Fruit fly (Drosophila melanogaster) whole organism, prepupa: ENCODE measurements around the gene CG32192.

Experiments used
- CG10631 ChIP-seq: fragments of 200-800 bp; sonication (Bioruptor generic); optimal IDR thresholded peaks from 2 replicates; lab custom pipeline; 2016; ENCODE audit warnings: missing biosample characterization, missing genetic modification characterization
- CG10669 ChIP-seq: fragments of 200-800 bp; sonication (Bioruptor generic); optimal IDR thresholded peaks from 3 replicates; lab custom pipeline; 2018; ENCODE audit warnings: missing biosample characterization, mild to moderate bottlenecking, missing genetic modification characterization, moderate library complexity
- CG11294 ChIP-seq: fragments of 200-800 bp; sonication (Bioruptor generic); IDR thresholded peaks from 2 replicates; pipeline ENCODE4 v1.3.6; 2022; ENCODE audit warnings: missing biosample characterization, missing genetic modification characterization
- CG15336 ChIP-seq: fragments of 200-800 bp; sonication (Bioruptor generic); IDR thresholded peaks from 2 replicates; pipeline ENCODE4 v1.3.6; 2022; ENCODE audit warnings: missing biosample characterization, missing genetic modification characterization
- CG1621 ChIP-seq: fragments of 200-800 bp; sonication (Bioruptor generic); optimal IDR thresholded peaks from 3 replicates; lab custom pipeline; 2018; ENCODE audit warnings: missing biosample characterization, mild to moderate bottlenecking, missing genetic modification characterization
- CG3032 ChIP-seq: fragments of 200-800 bp; optimal IDR thresholded peaks from 2 replicates; lab custom pipeline; 2019; ENCODE audit warnings: missing biosample characterization, mild to moderate bottlenecking, missing genetic modification characterization, moderate library complexity
- CG31627 ChIP-seq: fragments of 200-800 bp; sonication (Bioruptor generic); optimal IDR thresholded peaks from 3 replicates; lab custom pipeline; 2016; ENCODE audit warnings: missing biosample characterization, missing genetic modification characterization
- CG32006 ChIP-seq: fragments of 200-800 bp; sonication (Bioruptor generic); optimal IDR thresholded peaks from 3 replicates; lab custom pipeline; 2017; ENCODE audit warnings: missing biosample characterization, mild to moderate bottlenecking, missing genetic modification characterization
- CG34406 ChIP-seq: fragments of 200-800 bp; sonication (Bioruptor generic); optimal IDR thresholded peaks from 3 replicates; lab custom pipeline; 2016; ENCODE audit warnings: missing biosample characterization, missing genetic modification characterization
- CG3919 ChIP-seq: fragments of 200-800 bp; sonication (Bioruptor generic); optimal IDR thresholded peaks from 3 replicates; lab custom pipeline; 2016; ENCODE audit warnings: missing biosample characterization, missing genetic modification characterization
- CG4318 ChIP-seq: fragments of 200-800 bp; sonication (Bioruptor generic); optimal IDR thresholded peaks from 3 replicates; lab custom pipeline; 2017; ENCODE audit warnings: missing biosample characterization, mild to moderate bottlenecking, missing genetic modification characterization
- CG6276 ChIP-seq: fragments of 200-800 bp; sonication (Bioruptor generic); optimal IDR thresholded peaks from 2 replicates; lab custom pipeline; 2017; ENCODE audit warnings: missing biosample characterization, mild to moderate bottlenecking, missing genetic modification characterization
- CG6808 ChIP-seq: fragments of 200-800 bp; sonication (Bioruptor generic); optimal IDR thresholded peaks from 3 replicates; lab custom pipeline; 2017; ENCODE audit warnings: missing biosample characterization, missing genetic modification characterization, mild to moderate bottlenecking, moderate library complexity, missing genetic modification reagents
- CG6854 ChIP-seq: fragments of 200-800 bp; sonication (Bioruptor generic); optimal IDR thresholded peaks from 2 replicates; lab custom pipeline; 2017; ENCODE audit warnings: missing biosample characterization, mild to moderate bottlenecking, missing genetic modification characterization
- CG7368 ChIP-seq: fragments of 200-800 bp; sonication (Bioruptor generic); optimal IDR thresholded peaks from 3 replicates; lab custom pipeline; 2016; ENCODE audit warnings: missing biosample characterization, missing genetic modification characterization
- CG8119 ChIP-seq: fragments of 200-800 bp; sonication (Bioruptor generic); IDR thresholded peaks from 3 replicates; pipeline ENCODE4 v1.3.6; 2022; ENCODE audit warnings: missing biosample characterization, missing genetic modification characterization
- CG8319 ChIP-seq: fragments of 200-800 bp; sonication (Bioruptor generic); optimal IDR thresholded peaks from 3 replicates; lab custom pipeline; 2016; ENCODE audit warnings: missing biosample characterization, missing genetic modification characterization
- CG9139 ChIP-seq: fragments of 200-800 bp; sonication (Bioruptor generic); optimal IDR thresholded peaks from 3 replicates; lab custom pipeline; 2017; ENCODE audit warnings: missing biosample characterization, mild to moderate bottlenecking, missing genetic modification characterization
- Eip78C ChIP-seq: fragments of 200-800 bp; sonication (Bioruptor generic); peaks from one replicate; lab custom pipeline; 2016; ENCODE audit warnings: missing biosample characterization, missing genetic modification characterization
- Ets21C ChIP-seq: fragments of 200-800 bp; sonication (Bioruptor generic); optimal IDR thresholded peaks from 3 replicates; lab custom pipeline; 2016; ENCODE audit warnings: missing biosample characterization, missing genetic modification characterization
- Ets96B ChIP-seq: fragments of 200-800 bp; optimal IDR thresholded peaks from 2 replicates; lab custom pipeline; 2019; ENCODE audit warnings: missing biosample characterization, mild to moderate bottlenecking, missing genetic modification characterization, moderate library complexity
- Hr39 ChIP-seq: fragments of 200-800 bp; sonication (Bioruptor generic); optimal IDR thresholded peaks from 2 replicates; lab custom pipeline; 2016; ENCODE audit warnings: missing biosample characterization, missing genetic modification characterization
- Hr4 ChIP-seq: fragments of 200-800 bp; sonication (Bioruptor generic); optimal IDR thresholded peaks from 3 replicates; lab custom pipeline; 2016; ENCODE audit warnings: missing biosample characterization, missing genetic modification characterization
- Met ChIP-seq: fragments of 200-800 bp; sonication (Bioruptor generic); optimal IDR thresholded peaks from 3 replicates; lab custom pipeline; 2016; ENCODE audit warnings: missing biosample characterization, missing genetic modification characterization
- OdsH ChIP-seq: fragments of 200-800 bp; sonication (Bioruptor generic); optimal IDR thresholded peaks from 3 replicates; lab custom pipeline; 2016; ENCODE audit warnings: missing biosample characterization, missing genetic modification characterization
- Smox ChIP-seq: fragments of 200-800 bp; sonication (Bioruptor generic); optimal IDR thresholded peaks from 3 replicates; lab custom pipeline; 2016; ENCODE audit warnings: missing biosample characterization, missing genetic modification characterization
- Sox102F ChIP-seq: fragments of 200-800 bp; sonication (Bioruptor generic); optimal IDR thresholded peaks from 2 replicates; lab custom pipeline; 2016; ENCODE audit warnings: missing biosample characterization, mild to moderate bottlenecking, missing genetic modification characterization
- Sox14 ChIP-seq: fragments of 200-800 bp; sonication (Bioruptor generic); optimal IDR thresholded peaks from 3 replicates; lab custom pipeline; 2016; ENCODE audit warnings: missing biosample characterization, missing genetic modification characterization
- acj6 ChIP-seq: fragments of 200-800 bp; sonication (Bioruptor generic); optimal IDR thresholded peaks from 3 replicates; lab custom pipeline; 2016; ENCODE audit warnings: missing biosample characterization, missing genetic modification characterization
- cyc ChIP-seq: fragments of 200-800 bp; sonication (Bioruptor generic); optimal IDR thresholded peaks from 3 replicates; lab custom pipeline; 2016; ENCODE audit warnings: missing biosample characterization, missing genetic modification characterization
- dsx ChIP-seq: fragments of 200-800 bp; optimal IDR thresholded peaks from 3 replicates; lab custom pipeline; 2019; ENCODE audit warnings: missing biosample characterization, mild to moderate bottlenecking, missing genetic modification characterization, moderate library complexity; ENCODE audit not compliant: poor library complexity, severe bottlenecking
- eg ChIP-seq: fragments of 200-800 bp; sonication (Bioruptor generic); IDR thresholded peaks from 3 replicates; pipeline ENCODE4 v1.3.6; 2022; ENCODE audit warnings: missing biosample characterization, missing genetic modification characterization
- esn ChIP-seq: fragments of 200-800 bp; sonication (Bioruptor generic); optimal IDR thresholded peaks from 2 replicates; lab custom pipeline; 2016; ENCODE audit warnings: missing biosample characterization, mild to moderate bottlenecking, missing genetic modification characterization, moderate library complexity
- fd59A ChIP-seq: fragments of 200-800 bp; sonication (Bioruptor generic); optimal IDR thresholded peaks from 2 replicates; lab custom pipeline; 2017; ENCODE audit warnings: missing biosample characterization, mild to moderate bottlenecking, missing genetic modification characterization, missing genetic modification reagents
- fd85E ChIP-seq: fragments of 200-800 bp; sonication (Bioruptor generic); optimal IDR thresholded peaks from 3 replicates; lab custom pipeline; 2016; ENCODE audit warnings: missing biosample characterization, missing genetic modification characterization
- lz ChIP-seq: fragments of 200-800 bp; sonication (Bioruptor generic); optimal IDR thresholded peaks from 3 replicates; lab custom pipeline; 2016; ENCODE audit warnings: missing biosample characterization, missing genetic modification characterization
- net ChIP-seq: fragments of 200-800 bp; sonication (Bioruptor generic); optimal IDR thresholded peaks from 3 replicates; lab custom pipeline; 2016; ENCODE audit warnings: missing biosample characterization, missing genetic modification characterization
- pdm3 ChIP-seq: fragments of 200-800 bp; sonication (Bioruptor generic); optimal IDR thresholded peaks from 3 replicates; lab custom pipeline; 2016; ENCODE audit warnings: missing biosample characterization, missing genetic modification characterization
- salr ChIP-seq, 2 experiments: fragments of 200-800 bp; sonication (Bioruptor generic); optimal IDR thresholded peaks; 3 replicates each; lab custom pipeline; 2016 to 2018; ENCODE audit warnings: missing biosample characterization in 2 of 2, missing genetic modification characterization in 2 of 2, mild to moderate bottlenecking in 1 of 2
- spab ChIP-seq: fragments of 200-800 bp; sonication (Bioruptor generic); optimal IDR thresholded peaks from 2 replicates; lab custom pipeline; 2017; ENCODE audit warnings: missing biosample characterization, mild to moderate bottlenecking, missing genetic modification characterization, missing genetic modification reagents
- ss ChIP-seq, 2 experiments: fragments of 200-800 bp; sonication (Bioruptor generic); optimal IDR thresholded peaks; 2 replicates in 1 of 2; 3 replicates in 1 of 2; lab custom pipeline; 2017 to 2018; ENCODE audit warnings: mild to moderate bottlenecking in 2 of 2, missing biosample characterization in 2 of 2, missing genetic modification characterization in 2 of 2, moderate library complexity in 1 of 2
- svp ChIP-seq: fragments of 200-800 bp; sonication (Bioruptor generic); peaks from one replicate; lab custom pipeline; 2016; ENCODE audit warnings: missing biosample characterization, missing genetic modification characterization
- topi ChIP-seq: fragments of 200-800 bp; sonication (Bioruptor generic); optimal IDR thresholded peaks from 3 replicates; lab custom pipeline; 2016; ENCODE audit warnings: missing biosample characterization, missing genetic modification characterization
- vri ChIP-seq: fragments of 200-800 bp; sonication (Bioruptor generic); optimal IDR thresholded peaks from 3 replicates; lab custom pipeline; 2016; ENCODE audit warnings: missing biosample characterization, mild to moderate bottlenecking, missing genetic modification characterization

CG32192 gene

DNA sequence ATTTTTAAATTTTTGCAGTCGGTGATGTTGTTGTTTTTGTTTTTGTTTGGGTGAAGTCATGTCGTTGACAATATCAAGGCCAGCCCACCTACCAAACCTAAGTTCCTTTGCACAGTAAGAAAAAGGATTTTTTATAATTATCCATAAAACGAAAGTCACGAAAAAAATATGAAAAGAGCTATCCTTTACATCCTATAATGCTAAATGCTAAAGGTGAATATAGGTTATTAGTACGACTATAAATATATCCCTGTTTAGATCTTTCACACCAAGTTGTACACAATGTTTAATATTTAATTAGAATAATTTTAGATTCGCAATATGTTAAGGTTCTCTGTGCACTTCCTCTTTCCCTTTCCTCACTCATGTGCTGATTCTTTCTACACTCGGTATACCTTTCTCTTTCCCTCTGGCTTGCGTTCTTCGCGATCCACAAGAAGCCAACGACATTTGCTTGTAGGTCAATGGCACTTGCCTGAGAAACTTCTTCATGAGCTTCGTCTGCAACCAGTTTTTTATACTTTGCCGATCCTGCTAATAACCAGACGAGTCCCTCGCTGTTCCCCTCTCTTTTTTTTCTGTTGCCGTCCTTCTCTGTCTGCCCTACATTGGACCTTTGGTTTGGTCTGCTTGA lies 2.5 kb upstream of the CG32192 start (continued):
- peak; percentile 90 for TF ChIP-seq CG6808 (GFP tag; lab: Kevin White, UChicago)
- peak; percentile 66 for TF ChIP-seq Met (GFP tag; lab: Kevin White, UChicago)
- peak; percentile 40 for TF ChIP-seq CG34406 (GFP tag; lab: Kevin White, UChicago)
- TF ChIP-seq CG3919, result peak; percentile 69
- TF ChIP-seq CG11294 (GFP tag; lab: Robert Waterston, UW), result no peak
- peak; percentile 93 for TF ChIP-seq CG3032 (tag; lab: Kevin White, UChicago)
- peak; percentile 50 for TF ChIP-seq CG6854 (GFP tag; lab: Kevin White, UChicago)
- TF ChIP-seq ss (GFP tag; optimal IDR thresholded peaks at IDR 0.05; lab: Kevin White, UChicago), result peak; percentile 73 to 84

dm6 chr3L:18038122-18038762 lies 1.9 kb upstream of the CG32192 start:
- peak; percentile 27 for TF ChIP-seq acj6
- peak; percentile 55 for TF ChIP-seq Sox102F (GFP tag; lab: Kevin White, UChicago)
- peak; percentile 55 for TF ChIP-seq Met (GFP tag; lab: Kevin White, UChicago)
- TF ChIP-seq CG3919, result peak; percentile 56
- TF ChIP-seq CG7368 (GFP tag; lab: Kevin White, UChicago), result peak; percentile 8
- TF ChIP-seq CG8119 (GFP tag; lab: Robert Waterston, UW), result no peak
- TF ChIP-seq esn (GFP tag; lab: Kevin White, UChicago), result peak; percentile 54
- peak; percentile 46 for TF ChIP-seq Sox14 (GFP tag; lab: Kevin White, UChicago)
- TF ChIP-seq Ets21C, result peak; percentile 16
- peak; percentile 42 for TF ChIP-seq lz (GFP tag; lab: Kevin White, UChicago)
- peak; percentile 59 for TF ChIP-seq cyc (GFP tag; lab: Kevin White, UChicago)
- TF ChIP-seq CG6808 (GFP tag; lab: Kevin White, UChicago), result peak; percentile 60
- peak; percentile 52 for TF ChIP-seq Smox (GFP tag; lab: Kevin White, UChicago)
- TF ChIP-seq OdsH (GFP tag; lab: Kevin White, UChicago), result peak; percentile 32
- TF ChIP-seq Ets96B (tag; lab: Kevin White, UChicago), result peak; percentile 67
- TF ChIP-seq salr (GFP tag; optimal IDR thresholded peaks at IDR 0.05; lab: Kevin White, UChicago), result no peak
- TF ChIP-seq ss (GFP tag; optimal IDR thresholded peaks at IDR 0.05; lab: Kevin White, UChicago), result peak; percentile 40 to 59
- peak; percentile 40 for TF ChIP-seq dsx (GFP tag; lab: Kevin White, UChicago)
- peak; percentile 69 for TF ChIP-seq vri (GFP tag; lab: Kevin White, UChicago)
- TF ChIP-seq CG3032 (tag; lab: Kevin White, UChicago), result peak; percentile 67
- TF ChIP-seq CG15336 (GFP tag; lab: Robert Waterston, UW), result no peak
- peak; percentile 25 for TF ChIP-seq CG34406 (GFP tag; lab: Kevin White, UChicago)
- TF ChIP-seq CG11294 (GFP tag; lab: Robert Waterston, UW), result no peak
- no peak for TF ChIP-seq fd85E (GFP tag; lab: Kevin White, UChicago)
- TF ChIP-seq eg (GFP tag; lab: Robert Waterston, UW), result no peak
- no peak for TF ChIP-seq CG6276 (GFP tag; lab: Kevin White, UChicago)
- TF ChIP-seq net (GFP tag; lab: Kevin White, UChicago), result no peak
- no peak for TF ChIP-seq CG1621 (tag; lab: Kevin White, UChicago)
- TF ChIP-seq CG4318 (GFP tag; lab: Kevin White, UChicago), result no peak
- TF ChIP-seq Hr39 (GFP tag; lab: Kevin White, UChicago), result peak; percentile 46
- TF ChIP-seq Hr4 (GFP tag; lab: Kevin White, UChicago), result no peak
- peak; percentile 72 for TF ChIP-seq CG9139 (GFP tag; lab: Kevin White, UChicago)
- peak; percentile 57 for TF ChIP-seq CG10631 (GFP tag; lab: Kevin White, UChicago)
- no peak for TF ChIP-seq CG6854 (GFP tag; lab: Kevin White, UChicago)
- TF ChIP-seq CG10669 (GFP tag; lab: Kevin White, UChicago), result peak; percentile 64
- no peak for TF ChIP-seq CG8319 (GFP tag; lab: Kevin White, UChicago)
- peak; percentile 90 for TF ChIP-seq Eip78C
- TF ChIP-seq fd59A, result peak; percentile 45
- peak; percentile 27 for TF ChIP-seq pdm3 (GFP tag; lab: Kevin White, UChicago)
- peak; percentile 56 for TF ChIP-seq topi
- peak; percentile 63 for TF ChIP-seq svp
- TF ChIP-seq CG32006 (GFP tag; lab: Kevin White, UChicago), result no peak
- TF ChIP-seq CG31627 (GFP tag; lab: Kevin White, UChicago), result peak; percentile 49
- peak; percentile 51 for TF ChIP-seq spab (GFP tag; lab: Kevin White, UChicago)
